Worm (Caenorhabditis elegans): ENCODE data around the gene C56G2.9.

ce11 chrIII:6351438-6351837 lies 8.3 kb upstream of the C56G2.9 start:
- TF ChIP-seq W03F9.2 (tag; optimal IDR thresholded peaks at IDR 0.05) (no peak), him-1 (tag; optimal IDR thresholded peaks at IDR 0.05) (no peak), dao-5 (tag; optimal IDR thresholded peaks at IDR 0.05) (no peak)

All from whole organism, L4/young adult.